Worm (Caenorhabditis elegans) whole organism, L4 larva: ENCODE measurements around the gene T12A2.3.

Experiments
- D1046.2 ChIP-seq: fragments of 200-800 bp; sonication (Bioruptor generic); IDR thresholded peaks from 2 replicates; pipeline ENCODE4 v1.3.6; 2022; ENCODE audit warnings: missing genetic modification characterization, missing compliant biosample characterization
- F26F4.8 ChIP-seq: fragments of 200-800 bp; sonication (Bioruptor generic); conservative IDR thresholded peaks from 2 replicates; pipeline ENCODE4 v1.3.6; 2022; ENCODE audit warnings: missing genetic modification characterization, missing compliant biosample characterization
- F37D6.2 ChIP-seq: sonication (generic microtip); optimal IDR thresholded peaks from 2 replicates; lab custom pipeline; 2016; ENCODE audit warnings: mild to moderate bottlenecking, missing genetic modification characterization, missing compliant biosample characterization
- F44E2.7 ChIP-seq: fragments of 200-800 bp; sonication (Bioruptor generic); IDR thresholded peaks from 2 replicates; pipeline ENCODE4 v2.1.2; 2022; ENCODE audit warnings: missing genetic modification characterization, missing compliant biosample characterization
- R02D3.7 ChIP-seq: fragments of 150-350 bp; sonication (generic microtip); optimal IDR thresholded peaks from 3 replicates; lab custom pipeline; 2014; ENCODE audit warnings: missing biosample characterization, missing genetic modification characterization
- Y48G9A.11 ChIP-seq: fragments of 200-800 bp; sonication (Bioruptor generic); IDR thresholded peaks from 2 replicates; pipeline ENCODE4 v1.3.6; 2022; ENCODE audit warnings: missing genetic modification reagents, missing genetic modification characterization, missing compliant biosample characterization
- Y75B8A.6 ChIP-seq: fragments of 200-800 bp; sonication (Bioruptor generic); IDR thresholded peaks from 2 replicates; pipeline ENCODE4 v1.3.6; 2022; ENCODE audit warnings: missing genetic modification reagents, missing genetic modification characterization, missing compliant biosample characterization
- ZK337.2 ChIP-seq: fragments of 200-800 bp; sonication (Bioruptor generic); IDR thresholded peaks from 2 replicates; pipeline ENCODE4 v1.3.6; 2022; ENCODE audit warnings: missing genetic modification reagents, missing genetic modification characterization, missing compliant biosample characterization
- ZK546.5 ChIP-seq, 2 experiments: sonication (generic microtip); optimal IDR thresholded peaks; 2 replicates each; lab custom pipeline; 2017; ENCODE audit warnings: missing biosample characterization in 2 of 2, missing genetic modification characterization in 2 of 2
- ama-1 ChIP-seq: fragments of 150-350 bp; optimal IDR thresholded peaks from 2 replicates; lab custom pipeline; 2014; ENCODE audit warnings: inconsistent platforms, mixed read lengths
- attf-4 ChIP-seq: sonication (generic microtip); optimal IDR thresholded peaks from 3 replicates; lab custom pipeline; 2017; ENCODE audit warnings: missing biosample characterization, missing genetic modification characterization
- ceh-32 ChIP-seq: sonication (generic microtip); optimal IDR thresholded peaks from 2 replicates; lab custom pipeline; 2016; ENCODE audit warnings: mild to moderate bottlenecking, missing genetic modification characterization, missing compliant biosample characterization; ENCODE audit not compliant: poor library complexity
- ceh-44 ChIP-seq: fragments of 200-800 bp; sonication (Bioruptor generic); IDR thresholded peaks from 2 replicates; pipeline ENCODE4 v1.3.6; 2022; ENCODE audit warnings: missing genetic modification reagents, missing genetic modification characterization, missing compliant biosample characterization
- ceh-62 ChIP-seq: sonication (generic microtip); optimal IDR thresholded peaks from 2 replicates; lab custom pipeline; 2017; ENCODE audit warnings: missing biosample characterization, missing genetic modification characterization
- ctbp-1 ChIP-seq: fragments of 200-800 bp; sonication (Bioruptor generic); IDR thresholded peaks from 2 replicates; pipeline ENCODE4 v1.3.6; 2022; ENCODE audit warnings: missing genetic modification reagents, missing genetic modification characterization, missing compliant biosample characterization
- daf-19 ChIP-seq: fragments of 200-800 bp; sonication (Bioruptor generic); conservative IDR thresholded peaks from 2 replicates; pipeline ENCODE4 v1.3.6; 2022; ENCODE audit warnings: missing genetic modification characterization, missing compliant biosample characterization
- daf-8 ChIP-seq: fragments of 200-800 bp; sonication (Bioruptor generic); IDR thresholded peaks from 2 replicates; pipeline ENCODE4 v1.3.6; 2022; ENCODE audit warnings: missing genetic modification characterization, missing compliant biosample characterization
- dpl-1 ChIP-seq: fragments of 150-350 bp; optimal IDR thresholded peaks from 2 replicates; lab custom pipeline; 2014; ENCODE audit warnings: missing biosample characterization, missing genetic modification reagents, missing genetic modification characterization
- dve-1 ChIP-seq: sonication (generic microtip); optimal IDR thresholded peaks from 2 replicates; lab custom pipeline; 2017; ENCODE audit warnings: antibody characterized with exemption, mild to moderate bottlenecking, missing genetic modification characterization, missing compliant biosample characterization; ENCODE audit not compliant: insufficient read depth
- hlh-30 ChIP-seq: sonication (generic microtip); optimal IDR thresholded peaks from 2 replicates; lab custom pipeline; 2017; ENCODE audit warnings: antibody characterized with exemption, mild to moderate bottlenecking, missing genetic modification characterization, missing compliant biosample characterization; ENCODE audit not compliant: insufficient read depth
- lin-1 ChIP-seq: fragments of 200-800 bp; sonication (Bioruptor generic); IDR thresholded peaks from 2 replicates; pipeline ENCODE4 v1.3.6; 2022; ENCODE audit warnings: missing genetic modification reagents, missing genetic modification characterization, missing compliant biosample characterization
- lin-29 ChIP-seq: fragments of 200-800 bp; sonication (Bioruptor generic); IDR thresholded peaks from 2 replicates; pipeline ENCODE4 v1.3.6; 2022; ENCODE audit warnings: missing genetic modification reagents, missing genetic modification characterization, missing compliant biosample characterization
- lin-39 ChIP-seq: fragments of 150-350 bp; optimal IDR thresholded peaks from 2 replicates; lab custom pipeline; 2014; ENCODE audit warnings: missing biosample characterization, missing genetic modification reagents, missing genetic modification characterization
- lir-3 ChIP-seq: sonication (generic microtip); optimal IDR thresholded peaks from 2 replicates; lab custom pipeline; 2016; ENCODE audit warnings: mild to moderate bottlenecking, missing genetic modification characterization, missing compliant biosample characterization
- mdl-1 ChIP-seq, 2 experiments: fragments of 150-350 bp in 1 of 2; sonication (generic microtip) in 1 of 2; optimal IDR thresholded peaks; 2 replicates each; lab custom pipeline; 2014 to 2017; ENCODE audit warnings: missing biosample characterization in 2 of 2, missing genetic modification characterization in 2 of 2
- mdt-29 ChIP-seq: fragments of 200-800 bp; sonication (Bioruptor generic); IDR thresholded peaks from 2 replicates; pipeline ENCODE4 v1.3.6; 2022; ENCODE audit warnings: missing genetic modification reagents, missing genetic modification characterization, missing compliant biosample characterization
- mep-1 ChIP-seq: fragments of 150-350 bp; sonication (generic microtip); optimal IDR thresholded peaks from 3 replicates; lab custom pipeline; 2014; ENCODE audit warnings: missing biosample characterization, missing genetic modification characterization
- mes-2 ChIP-seq: sonication (generic microtip); optimal IDR thresholded peaks from 2 replicates; lab custom pipeline; 2016; ENCODE audit warnings: missing genotype, mild to moderate bottlenecking, missing genetic modification characterization, missing compliant biosample characterization; ENCODE audit not compliant: poor library complexity, severe bottlenecking
- mxl-2 ChIP-seq: fragments of 200-800 bp; sonication (Bioruptor generic); conservative IDR thresholded peaks from 2 replicates; pipeline ENCODE4 v1.3.6; 2022; ENCODE audit warnings: missing genetic modification reagents, missing genetic modification characterization, missing compliant biosample characterization
- mxl-3 ChIP-seq: fragments of 200-800 bp; sonication (Bioruptor generic); optimal IDR thresholded peaks from 2 replicates; lab custom pipeline; 2018; ENCODE audit warnings: mild to moderate bottlenecking, missing genetic modification characterization, missing compliant biosample characterization
- nhr-10 ChIP-seq: fragments of 150-350 bp; optimal IDR thresholded peaks from 2 replicates; lab custom pipeline; 2014; ENCODE audit warnings: missing biosample characterization, missing genetic modification characterization
- nhr-102 ChIP-seq: sonication (generic microtip); optimal IDR thresholded peaks from 2 replicates; lab custom pipeline; 2016; ENCODE audit warnings: mild to moderate bottlenecking, missing genetic modification characterization, moderate library complexity, missing compliant biosample characterization
- nhr-237 ChIP-seq: sonication (generic microtip); optimal IDR thresholded peaks from 2 replicates; lab custom pipeline; 2017; ENCODE audit warnings: missing biosample characterization, missing genetic modification characterization
- nhr-25 ChIP-seq: sonication (generic microtip); optimal IDR thresholded peaks from 2 replicates; lab custom pipeline; 2017; ENCODE audit warnings: missing genetic modification characterization, mild to moderate bottlenecking, missing compliant biosample characterization, antibody characterized with exemption, moderate library complexity, borderline replicate concordance; ENCODE audit not compliant: insufficient read depth
- nhr-41 ChIP-seq: fragments of 200-800 bp; sonication (Bioruptor generic); IDR thresholded peaks from 2 replicates; pipeline ENCODE4 v1.3.6; 2022; ENCODE audit warnings: missing genetic modification reagents, missing genetic modification characterization, missing compliant biosample characterization
- nhr-6 ChIP-seq: fragments of 150-350 bp; optimal IDR thresholded peaks from 2 replicates; lab custom pipeline; 2014; ENCODE audit warnings: missing biosample characterization, missing genetic modification characterization
- nhr-77 ChIP-seq: fragments of 150-350 bp; optimal IDR thresholded peaks from 2 replicates; lab custom pipeline; 2014; ENCODE audit warnings: missing biosample characterization, missing genetic modification characterization
- pha-4 ChIP-seq, 2 experiments: fragments of 150-350 bp in 1 of 2; fragments of 200-800 bp in 1 of 2; sonication (Bioruptor generic) in 1 of 2; IDR thresholded peaks in 1 of 2; optimal IDR thresholded peaks in 1 of 2; 2 replicates each; pipeline versions ENCODE4 v1.3.6 to Lab custom; 2014 to 2022; ENCODE audit warnings: missing genetic modification characterization in 2 of 2, missing genetic modification reagents in 2 of 2, missing biosample characterization in 1 of 2, missing compliant biosample characterization in 1 of 2
- php-3 ChIP-seq: fragments of 200-800 bp; sonication (Bioruptor generic); IDR thresholded peaks from 2 replicates; pipeline ENCODE4 v1.3.6; 2022; ENCODE audit warnings: missing genetic modification reagents, missing genetic modification characterization, missing compliant biosample characterization
- rbr-2 ChIP-seq: sonication (generic microtip); optimal IDR thresholded peaks from 2 replicates; lab custom pipeline; 2016; ENCODE audit warnings: missing genotype, missing genetic modification characterization, missing compliant biosample characterization
- saeg-2 ChIP-seq: fragments of 200-800 bp; sonication (Bioruptor generic); IDR thresholded peaks from 2 replicates; pipeline ENCODE4 v1.3.6; 2022; ENCODE audit warnings: missing genetic modification reagents, missing genetic modification characterization, missing compliant biosample characterization
- set-16 ChIP-seq: fragments of 200-800 bp; sonication (Bioruptor generic); IDR thresholded peaks from 2 replicates; pipeline ENCODE4 v1.3.6; 2022; ENCODE audit warnings: missing genetic modification reagents, missing genetic modification characterization, missing compliant biosample characterization
- skn-1 ChIP-seq: fragments of 150-350 bp; optimal IDR thresholded peaks from 2 replicates; lab custom pipeline; 2014; ENCODE audit warnings: missing biosample characterization, missing genetic modification characterization
- snpc-1.2 ChIP-seq: fragments of 200-800 bp; sonication (Bioruptor generic); IDR thresholded peaks from 2 replicates; pipeline ENCODE4 v1.3.6; 2022; ENCODE audit warnings: missing genetic modification reagents, missing genetic modification characterization, missing compliant biosample characterization
- spr-1 ChIP-seq: sonication (generic microtip); optimal IDR thresholded peaks from 2 replicates; lab custom pipeline; 2016; ENCODE audit warnings: mild to moderate bottlenecking, missing genetic modification characterization, missing compliant biosample characterization
- spr-3 ChIP-seq: fragments of 200-800 bp; sonication (Bioruptor generic); optimal IDR thresholded peaks from 2 replicates; lab custom pipeline; 2018; ENCODE audit warnings: mild to moderate bottlenecking, missing genetic modification characterization, missing compliant biosample characterization
- tag-97 ChIP-seq: fragments of 200-800 bp; sonication (Bioruptor generic); IDR thresholded peaks from 2 replicates; pipeline ENCODE4 v1.3.6; 2022; ENCODE audit warnings: missing genetic modification characterization, missing compliant biosample characterization
- zfp-2 ChIP-seq: sonication (generic microtip); optimal IDR thresholded peaks from 2 replicates; lab custom pipeline; 2016; ENCODE audit warnings: mild to moderate bottlenecking, missing genetic modification characterization, missing compliant biosample characterization
- ztf-11 ChIP-seq: fragments of 150-350 bp; optimal IDR thresholded peaks from 2 replicates; lab custom pipeline; 2014; ENCODE audit warnings: missing biosample characterization, missing genetic modification characterization
- ztf-7 ChIP-seq: fragments of 150-350 bp; optimal IDR thresholded peaks from 2 replicates; lab custom pipeline; 2014; ENCODE audit warnings: missing biosample characterization, missing genetic modification characterization

Gene T12A2.3

DNA sequence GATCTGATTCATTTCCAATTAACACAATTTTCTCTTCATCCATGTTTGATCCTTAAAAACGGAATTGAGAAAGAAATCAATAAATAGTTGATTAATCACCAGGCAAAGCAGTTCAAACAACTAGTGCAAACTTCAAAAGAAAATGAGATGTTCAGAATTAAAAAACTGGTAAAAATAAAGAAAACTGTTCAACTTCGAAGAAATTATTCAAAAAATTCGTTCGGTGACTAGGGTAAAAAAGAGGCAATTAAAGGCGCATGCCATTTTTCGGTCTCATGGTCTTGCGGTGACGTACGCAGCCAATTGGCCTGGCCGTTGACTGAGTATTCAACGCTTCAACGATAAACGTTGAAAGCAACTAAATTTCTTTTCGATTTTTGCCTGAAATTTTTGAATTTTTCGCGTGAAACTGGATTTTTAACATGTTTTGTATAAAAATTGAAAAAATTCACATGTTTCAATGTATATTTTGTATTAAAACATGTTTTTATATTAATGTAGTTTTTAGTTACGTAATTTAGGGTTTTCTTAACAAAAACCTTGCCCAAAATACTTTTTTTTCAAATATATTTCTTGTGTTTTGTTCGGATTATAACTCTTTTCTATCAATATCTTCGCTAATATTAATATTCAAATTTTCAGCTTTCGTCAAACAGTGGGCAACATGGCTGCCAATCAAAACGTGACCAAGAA is 34.3 kb upstream of the T12A2.3 start, which contains the start of the genes sna-3 and rps-3 (continued):
- TF ChIP-seq php-3 (GFP tag; lab: Robert Waterston, UW) (no peak), mdt-29 (GFP tag; lab: Robert Waterston, UW) (no peak), F44E2.7 (GFP tag; lab: Robert Waterston, UW) (no peak), dpl-1 (GFP tag; lab: Kevin White, UChicago) (peak; percentile 82), tag-97 (no peak), ctbp-1 (no peak), nhr-41 (GFP tag; lab: Robert Waterston, UW) (no peak), ZK337.2 (GFP tag; lab: Robert Waterston, UW) (no peak), lir-3 (tag; lab: Kevin White, UChicago) (no peak), F26F4.8 (GFP tag; lab: Robert Waterston, UW) (no peak), mes-2 (tag; lab: Kevin White, UChicago) (peak; percentile 90), R02D3.7 (no peak), nhr-237 (tag; lab: Kevin White, UChicago) (no peak), lin-29 (GFP tag; lab: Robert Waterston, UW) (no peak), saeg-2 (GFP tag; lab: Robert Waterston, UW) (no peak), mep-1 (tag; lab: Kevin White, UChicago) (peak; percentile 89), ZK546.5 (tag; optimal IDR thresholded peaks at IDR 0.05; lab: Kevin White, UChicago) (no peak), snpc-1.2 (no peak), F37D6.2 (tag; lab: Kevin White, UChicago) (no peak), set-16 (GFP tag; lab: Robert Waterston, UW) (no peak), daf-8 (GFP tag; lab: Robert Waterston, UW) (no peak), nhr-6 (tag; lab: Kevin White, UChicago) (peak; percentile 45), pha-4 (GFP tag; IDR thresholded peaks at IDR 0.05; lab: Robert Waterston, UW) (no peak), pha-4 (tag; optimal IDR thresholded peaks at IDR 0.05; lab: Kevin White, UChicago) (peak; percentile 26), mxl-2 (GFP tag; lab: Robert Waterston, UW) (no peak), spr-3 (GFP tag; lab: Kevin White, UChicago) (no peak), hlh-30 (tag; lab: Kevin White, UChicago) (peak; percentile 88), rbr-2 (tag; lab: Kevin White, UChicago) (peak; percentile 70), attf-4 (no peak), Y48G9A.11 (GFP tag; lab: Robert Waterston, UW) (no peak), zfp-2 (tag; lab: Kevin White, UChicago) (no peak), nhr-77 (tag; lab: Kevin White, UChicago) (peak; percentile 91), D1046.2 (GFP tag; lab: Robert Waterston, UW) (no peak), lin-39 (tag; lab: Kevin White, UChicago) (no peak), nhr-25 (tag; lab: Kevin White, UChicago) (peak; percentile 22), skn-1 (tag; lab: Kevin White, UChicago) (no peak), daf-19 (GFP tag; lab: Robert Waterston, UW) (no peak), ztf-11 (no peak), nhr-102 (tag; lab: Kevin White, UChicago) (peak; percentile 20), ceh-62 (tag; lab: Kevin White, UChicago) (no peak), mdl-1 (tag; optimal IDR thresholded peaks at IDR 0.05; lab: Kevin White, UChicago) (peak in 1 of 2 experiments; percentile 68), ceh-32 (tag; lab: Kevin White, UChicago) (no peak), spr-1 (tag; lab: Kevin White, UChicago) (no peak), Y75B8A.6 (GFP tag; lab: Robert Waterston, UW) (no peak), ama-1 (lab: Kevin White, UChicago) (no peak), nhr-10 (tag; lab: Kevin White, UChicago) (no peak), ceh-44 (peak; percentile 24; the same call in 1 of the 2 replicates), ztf-7 (peak; percentile 39), dve-1 (tag; lab: Kevin White, UChicago) (peak; percentile 91), lin-1 (GFP tag; lab: Robert Waterston, UW) (no peak), mxl-3 (GFP tag; lab: Kevin White, UChicago) (no peak)
